Worm (Caenorhabditis elegans) whole organism, L4/young adult: Measurements from ENCODE around the gene wars-1.

ENCODE experiments used
- W03F9.2 ChIP-seq: fragments of 150-350 bp; optimal IDR thresholded peaks from 2 replicates; lab custom pipeline; 2014; ENCODE audit warnings: missing biosample characterization, missing genetic modification characterization
- dao-5 ChIP-seq: sonication (generic microtip); optimal IDR thresholded peaks from 2 replicates; lab custom pipeline; 2016; ENCODE audit warnings: missing genotype, missing genetic modification characterization, moderate library complexity, missing compliant biosample characterization
- him-1 ChIP-seq: sonication (generic microtip); optimal IDR thresholded peaks from 2 replicates; lab custom pipeline; 2016; ENCODE audit warnings: missing genotype, missing genetic modification reagents, missing genetic modification characterization, missing compliant biosample characterization

DNA sequence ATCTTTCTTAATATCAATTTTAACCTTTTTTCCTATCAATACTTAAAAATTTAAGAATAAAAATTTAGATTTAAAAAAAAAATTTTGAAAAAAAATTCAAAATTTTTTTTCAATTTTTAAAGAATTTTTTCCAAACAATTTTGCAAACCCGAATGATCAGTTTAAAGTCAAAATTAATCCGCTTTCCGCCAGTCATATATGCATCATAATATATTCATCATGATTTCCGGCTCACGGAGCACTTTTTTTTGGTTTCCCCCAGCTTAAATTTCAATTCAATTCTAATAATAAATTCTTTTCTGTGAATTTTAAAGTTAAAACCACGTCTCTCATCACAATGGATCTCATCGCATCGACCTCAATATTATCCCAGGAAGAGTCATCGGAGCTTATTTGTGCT lies 12.5 kb downstream of the wars-1 start, which contains the start of gene nhr-230:
- TF ChIP-seq W03F9.2 (tag; lab: Kevin White, UChicago) (no peak), dao-5 (tag; lab: Kevin White, UChicago) (no peak), him-1 (no peak)
